Worm (Caenorhabditis elegans) whole organism, early embryonic: ENCODE results near the gene mrpl-36.

Experiments
- B0310.2 ChIP-seq: sonication (generic microtip); optimal IDR thresholded peaks from 2 replicates; lab custom pipeline; 2016; ENCODE audit warnings: mild to moderate bottlenecking, missing genetic modification characterization, missing compliant biosample characterization
- F13C5.2 ChIP-seq: sonication (generic microtip); optimal IDR thresholded peaks from 2 replicates; lab custom pipeline; 2017; ENCODE audit warnings: mild to moderate bottlenecking, missing genetic modification characterization, inconsistent platforms, missing compliant biosample characterization
- aly-1 ChIP-seq: sonication (generic microtip); optimal IDR thresholded peaks from 2 replicates; lab custom pipeline; 2016; ENCODE audit warnings: missing genetic modification characterization, missing compliant biosample characterization
- ama-1 ChIP-seq: fragments of 150-350 bp; optimal IDR thresholded peaks from 2 replicates; lab custom pipeline; 2014
- ceh-13 ChIP-seq: fragments of 200-800 bp; sonication (Bioruptor generic); optimal IDR thresholded peaks from 2 replicates; lab custom pipeline; 2018; ENCODE audit warnings: mild to moderate bottlenecking, missing genetic modification characterization, missing compliant biosample characterization
- ceh-36 ChIP-seq: sonication (generic microtip); optimal IDR thresholded peaks from 2 replicates; lab custom pipeline; 2016; ENCODE audit warnings: missing genetic modification characterization, inconsistent platforms, missing compliant biosample characterization
- ets-7 ChIP-seq: sonication (generic microtip); optimal IDR thresholded peaks from 2 replicates; lab custom pipeline; 2016; ENCODE audit warnings: missing genotype, missing genetic modification characterization, missing compliant biosample characterization
- flt-1 ChIP-seq: fragments of 200-800 bp; sonication (Bioruptor generic); IDR thresholded peaks from 2 replicates; pipeline ENCODE4 v1.3.6; 2022; ENCODE audit warnings: missing genetic modification characterization, missing compliant biosample characterization
- hmbx-1 ChIP-seq: sonication (generic microtip); optimal IDR thresholded peaks from 2 replicates; lab custom pipeline; 2016; ENCODE audit warnings: mild to moderate bottlenecking, missing genetic modification characterization, missing compliant biosample characterization
- hmg-4 ChIP-seq: fragments of 200-800 bp; sonication (Bioruptor generic); optimal IDR thresholded peaks from 2 replicates; lab custom pipeline; 2018; ENCODE audit warnings: mild to moderate bottlenecking, missing genetic modification characterization, missing compliant biosample characterization
- hnd-1 ChIP-seq: sonication (generic microtip); optimal IDR thresholded peaks from 2 replicates; lab custom pipeline; 2016; ENCODE audit warnings: missing genetic modification characterization, missing compliant biosample characterization
- pes-1 ChIP-seq: fragments of 200-800 bp; sonication (Bioruptor generic); IDR thresholded peaks from 2 replicates; pipeline ENCODE4 v1.3.6; 2022; ENCODE audit warnings: missing genetic modification reagents, missing genetic modification characterization, missing compliant biosample characterization
- scrt-1 ChIP-seq: fragments of 200-800 bp; sonication (Bioruptor generic); IDR thresholded peaks from 2 replicates; pipeline ENCODE4 v1.3.6; 2022; ENCODE audit warnings: missing genetic modification characterization, missing compliant biosample characterization
- sea-1 ChIP-seq: fragments of 200-800 bp; sonication (Bioruptor generic); conservative IDR thresholded peaks from 2 replicates; pipeline ENCODE4 v1.3.6; 2022; ENCODE audit warnings: missing genetic modification characterization, missing compliant biosample characterization
- tbx-11 ChIP-seq: fragments of 200-800 bp; sonication (Bioruptor generic); IDR thresholded peaks from 2 replicates; pipeline ENCODE4 v1.3.6; 2022; ENCODE audit warnings: missing genetic modification characterization, missing compliant biosample characterization
- tbx-37 ChIP-seq: fragments of 200-800 bp; sonication (Bioruptor generic); conservative IDR thresholded peaks from 2 replicates; pipeline ENCODE4 v1.3.6; 2022; ENCODE audit warnings: missing genetic modification reagents, missing genetic modification characterization, missing compliant biosample characterization
- tra-4 ChIP-seq: sonication (generic microtip); optimal IDR thresholded peaks from 2 replicates; lab custom pipeline; 2017; ENCODE audit warnings: missing genetic modification characterization, missing compliant biosample characterization

mrpl-36 gene

DNA sequence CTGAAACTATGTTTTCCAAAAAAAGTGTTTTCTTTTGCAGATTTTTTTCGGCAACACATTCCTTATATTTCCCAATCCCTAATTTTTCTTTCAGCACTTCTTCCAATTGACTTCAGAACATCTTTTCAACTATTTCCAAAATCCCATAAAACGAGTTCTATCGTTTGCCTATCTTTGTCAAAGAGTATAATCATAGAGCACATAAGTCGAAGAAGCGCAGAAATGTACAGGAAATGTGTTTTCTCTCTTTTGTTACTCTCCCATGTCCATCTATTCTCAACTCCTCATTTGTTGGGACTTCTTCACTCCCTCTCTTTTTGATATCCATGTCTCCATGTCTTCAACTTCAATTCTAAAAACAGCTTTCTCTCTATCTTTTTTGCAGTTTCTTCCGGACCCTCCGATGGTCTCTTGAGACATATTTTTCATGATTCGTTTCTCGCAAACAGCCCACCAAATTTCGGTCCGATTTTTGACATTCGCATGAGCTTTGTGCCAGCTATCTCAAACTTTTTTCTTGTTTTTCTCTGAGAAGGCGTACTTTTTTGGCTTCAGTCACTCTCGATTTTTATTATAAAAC, 12.4 kb upstream of the mrpl-36 start, which contains the start of gene twk-48:
twk-48 (plus strand) TSS at position 530 of the 580 bp plus-strand sequence.
- TF ChIP-seq hmbx-1, result no peak
- TF ChIP-seq B0310.2 (tag; lab: Kevin White, UChicago), result no peak
- TF ChIP-seq ceh-13, result no peak
- no peak for TF ChIP-seq flt-1 (GFP tag; lab: Robert Waterston, UW)
- no peak for TF ChIP-seq tbx-11 (GFP tag; lab: Robert Waterston, UW)
- TF ChIP-seq ceh-36, result no peak
- TF ChIP-seq scrt-1 (GFP tag; lab: Robert Waterston, UW), result no peak
- TF ChIP-seq hmg-4 (GFP tag; lab: Kevin White, UChicago), result no peak
- no peak for TF ChIP-seq hnd-1 (tag; lab: Kevin White, UChicago)
- no peak for TF ChIP-seq ama-1 (lab: Kevin White, UChicago)
- no peak for TF ChIP-seq pes-1 (GFP tag; lab: Robert Waterston, UW)
- no peak for TF ChIP-seq sea-1
- TF ChIP-seq ets-7 (tag; lab: Kevin White, UChicago), result no peak

DNA sequence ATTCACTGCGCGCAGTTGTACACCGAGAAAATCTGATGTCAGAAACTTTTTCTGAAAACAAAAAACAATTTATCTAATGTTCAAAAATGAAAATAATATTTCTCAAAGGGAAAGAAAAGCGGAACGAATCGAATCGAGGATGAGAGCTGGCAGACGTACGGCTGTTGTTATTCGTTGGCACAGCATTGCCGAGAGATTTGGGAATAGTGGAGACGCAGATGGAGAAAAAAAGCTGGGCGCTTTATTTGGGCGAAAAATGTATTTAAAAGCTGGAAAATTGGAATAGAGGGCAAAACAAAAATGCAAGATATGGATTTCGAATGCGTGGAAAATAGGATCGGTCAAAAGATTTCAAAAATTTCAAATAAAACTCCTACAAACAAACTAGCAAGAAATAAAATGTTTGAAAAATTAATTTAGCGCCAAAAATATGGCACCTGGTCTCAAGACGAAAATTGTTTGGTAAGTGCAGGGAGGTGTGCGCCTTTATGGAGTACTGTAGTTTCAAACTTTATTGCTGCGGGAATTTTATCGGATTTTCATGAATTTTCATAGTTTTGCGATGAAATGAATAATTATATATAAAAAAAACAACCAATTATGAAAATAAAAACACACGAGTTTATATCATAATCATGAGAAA, 11.3 kb upstream of the mrpl-36 start, which contains the start of gene gpdh-2:
gpdh-2 (minus strand) TSS at position 51 of the 643 bp plus-strand sequence.
- no peak for TF ChIP-seq hmbx-1

DNA sequence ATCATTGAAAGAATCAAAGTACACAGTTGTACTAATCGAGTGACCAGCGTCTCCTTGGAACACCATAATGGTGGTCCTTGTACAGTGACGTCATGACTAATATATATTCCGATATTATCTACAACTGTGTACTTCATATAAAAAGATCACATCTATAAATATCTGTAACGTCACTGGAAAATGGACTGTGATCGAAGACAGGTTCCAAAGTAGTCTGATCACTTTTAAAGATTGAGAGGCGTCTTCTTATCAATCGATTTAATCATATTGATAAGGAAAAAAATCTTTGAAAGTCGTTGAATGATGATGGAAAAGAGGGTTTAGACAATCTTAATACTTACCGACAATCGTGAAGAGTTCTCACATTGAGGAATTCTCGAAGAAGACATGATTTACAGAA, 10.1 kb upstream of the mrpl-36 start:
- TF ChIP-seq hmbx-1, result no peak
- no peak for TF ChIP-seq hmg-4 (GFP tag; lab: Kevin White, UChicago)
- no peak for TF ChIP-seq tra-4 (tag; lab: Kevin White, UChicago)
- no peak for TF ChIP-seq ets-7 (tag; lab: Kevin White, UChicago)
- TF ChIP-seq ama-1 (lab: Kevin White, UChicago), result no peak
- TF ChIP-seq ceh-13, result no peak
- no peak for TF ChIP-seq tbx-11 (GFP tag; lab: Robert Waterston, UW)
- TF ChIP-seq F13C5.2 (tag; lab: Kevin White, UChicago), result no peak
- TF ChIP-seq flt-1 (GFP tag; lab: Robert Waterston, UW), result no peak
- TF ChIP-seq aly-1 (tag; lab: Kevin White, UChicago), result no peak
- no peak for TF ChIP-seq tbx-37 (GFP tag; lab: Robert Waterston, UW)
- TF ChIP-seq ceh-36, result no peak
- TF ChIP-seq scrt-1 (GFP tag; lab: Robert Waterston, UW), result no peak
- no peak for TF ChIP-seq B0310.2 (tag; lab: Kevin White, UChicago)
- TF ChIP-seq hnd-1 (tag; lab: Kevin White, UChicago), result no peak
- no peak for TF ChIP-seq pes-1 (GFP tag; lab: Robert Waterston, UW)

DNA sequence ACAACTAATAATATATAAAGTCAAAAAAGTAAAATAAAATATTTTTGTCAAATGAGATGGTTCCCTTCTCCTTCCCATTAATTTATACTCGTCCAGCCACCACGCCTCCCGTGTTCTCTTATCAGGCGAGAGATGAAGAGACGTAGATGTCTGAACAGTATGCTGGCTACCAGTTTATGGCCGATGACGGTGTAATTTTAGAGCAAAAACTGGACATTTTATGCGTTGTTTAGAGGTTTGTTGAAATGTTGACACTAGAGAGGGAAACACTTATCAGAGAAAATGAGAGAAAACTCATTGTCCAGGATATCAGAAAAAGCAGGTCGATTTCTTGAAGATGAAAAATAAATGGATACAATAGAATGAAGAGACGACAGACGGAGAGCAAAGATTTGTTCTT, 9.2 kb upstream of the mrpl-36 start:
- no peak for TF ChIP-seq scrt-1 (GFP tag; lab: Robert Waterston, UW)
- no peak for TF ChIP-seq hmg-4 (GFP tag; lab: Kevin White, UChicago)
- no peak for TF ChIP-seq B0310.2 (tag; lab: Kevin White, UChicago)
- TF ChIP-seq ceh-36, result no peak
- no peak for TF ChIP-seq ama-1 (lab: Kevin White, UChicago)
- no peak for TF ChIP-seq hnd-1 (tag; lab: Kevin White, UChicago)
- TF ChIP-seq aly-1 (tag; lab: Kevin White, UChicago), result no peak
- no peak for TF ChIP-seq ets-7 (tag; lab: Kevin White, UChicago)
- TF ChIP-seq tra-4 (tag; lab: Kevin White, UChicago), result no peak
- TF ChIP-seq tbx-11 (GFP tag; lab: Robert Waterston, UW), result no peak
- no peak for TF ChIP-seq pes-1 (GFP tag; lab: Robert Waterston, UW)
- TF ChIP-seq ceh-13, result no peak
- no peak for TF ChIP-seq sea-1
- TF ChIP-seq tbx-37 (GFP tag; lab: Robert Waterston, UW), result no peak
- TF ChIP-seq flt-1 (GFP tag; lab: Robert Waterston, UW), result no peak
- no peak for TF ChIP-seq hmbx-1

DNA sequence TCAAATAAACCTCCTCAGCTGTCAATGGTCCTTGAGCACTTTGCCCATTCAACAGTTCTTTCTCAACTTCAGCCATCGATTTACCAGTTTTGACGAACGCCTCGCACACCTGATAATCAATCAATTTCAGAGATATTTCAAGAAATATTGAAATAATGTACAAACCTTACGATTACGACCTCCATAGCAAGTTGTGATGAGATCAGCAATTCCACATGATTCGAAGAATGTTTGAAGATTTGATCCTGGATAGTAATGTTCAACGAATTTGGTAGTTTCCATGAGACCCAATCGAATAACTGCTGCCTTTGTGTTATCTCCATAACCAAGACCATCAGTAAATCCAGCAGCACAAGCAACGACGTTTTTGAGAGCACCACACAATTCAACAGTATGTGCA, 7.0 kb upstream of the mrpl-36 start:
- no peak for TF ChIP-seq tbx-37 (GFP tag; lab: Robert Waterston, UW)
- no peak for TF ChIP-seq B0310.2 (tag; lab: Kevin White, UChicago)
- no peak for TF ChIP-seq hnd-1 (tag; lab: Kevin White, UChicago)
- no peak for TF ChIP-seq hmbx-1
- TF ChIP-seq ceh-36, result no peak
- no peak for TF ChIP-seq scrt-1 (GFP tag; lab: Robert Waterston, UW)
- TF ChIP-seq tbx-11 (GFP tag; lab: Robert Waterston, UW), result no peak
- no peak for TF ChIP-seq pes-1 (GFP tag; lab: Robert Waterston, UW)
- no peak for TF ChIP-seq tra-4 (tag; lab: Kevin White, UChicago)
- TF ChIP-seq ets-7 (tag; lab: Kevin White, UChicago), result no peak
- no peak for TF ChIP-seq flt-1 (GFP tag; lab: Robert Waterston, UW)

DNA sequence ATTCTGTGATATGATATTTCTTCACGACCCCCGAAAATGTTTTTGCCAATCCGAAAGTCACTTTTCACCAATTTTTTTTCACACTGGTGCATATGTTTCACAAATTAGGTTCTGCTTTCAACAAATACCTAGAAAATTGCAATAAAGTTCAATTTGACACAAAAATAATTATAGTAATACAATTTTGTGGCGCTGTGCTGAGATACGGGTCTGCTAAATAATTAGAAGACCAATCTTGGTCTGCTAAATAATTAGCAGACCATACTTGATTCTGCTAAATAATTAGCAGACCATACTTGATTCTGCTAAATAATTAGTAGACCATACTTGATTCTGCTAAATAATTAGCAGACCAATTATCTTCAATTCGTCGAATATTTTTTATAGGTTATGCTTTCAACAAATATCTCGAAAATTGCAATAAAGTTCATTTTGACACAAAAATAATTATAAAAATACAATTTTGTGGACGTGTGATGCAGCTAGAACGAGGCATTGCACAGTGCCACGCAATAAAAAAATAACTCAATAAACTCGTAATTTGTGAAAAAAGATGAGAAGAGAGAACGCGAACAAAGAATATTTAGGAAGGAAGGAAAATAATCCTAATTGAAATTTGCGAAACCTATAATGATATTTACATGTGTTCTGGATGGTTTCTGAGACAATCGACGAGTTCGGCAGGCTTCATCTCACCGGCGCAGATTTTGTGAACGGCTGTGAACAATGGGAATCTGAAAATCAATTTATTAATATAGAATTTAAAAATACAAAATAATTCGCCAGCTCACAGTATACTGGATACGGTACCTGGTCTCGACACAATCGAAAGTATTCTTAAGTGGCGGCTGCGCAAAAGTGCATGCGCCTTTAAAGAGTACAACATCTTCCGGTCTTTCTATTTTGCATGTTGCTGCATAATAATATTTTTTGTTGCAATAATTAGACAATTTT, 6.0 kb upstream of the mrpl-36 start:
- TF ChIP-seq hnd-1 (tag; lab: Kevin White, UChicago), result no peak
- TF ChIP-seq tbx-11 (GFP tag; lab: Robert Waterston, UW), result no peak
- peak; percentile 35 for TF ChIP-seq ama-1 (lab: Kevin White, UChicago)

DNA sequence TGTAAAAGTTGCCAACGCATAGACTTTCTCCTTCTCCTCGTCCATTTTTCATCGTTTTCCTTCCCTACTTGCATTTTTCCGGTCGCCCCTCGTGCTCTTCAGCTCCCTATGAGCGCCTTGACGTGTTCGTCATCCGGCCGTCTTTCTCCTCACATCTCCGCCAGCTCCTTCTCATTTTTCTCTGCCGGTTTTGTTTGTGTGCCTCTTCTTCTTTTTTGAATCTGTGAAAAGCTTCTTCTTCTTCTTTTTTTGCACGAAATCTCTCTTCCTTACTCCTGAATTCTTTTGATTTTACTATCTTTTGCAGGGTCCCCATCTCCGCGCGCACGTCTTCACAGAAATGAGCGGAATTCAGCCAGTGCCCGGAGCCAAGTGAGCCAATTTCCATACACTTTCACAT, 3.6 kb upstream of the mrpl-36 start, which contains the start of gene K11H3.3:
K11H3.3 (plus strand) TSS at position 308 of the 400 bp plus-strand sequence.
- TF ChIP-seq pes-1 (GFP tag; lab: Robert Waterston, UW) (no peak), tra-4 (tag; lab: Kevin White, UChicago) (no peak), tbx-37 (GFP tag; lab: Robert Waterston, UW) (no peak), B0310.2 (tag; lab: Kevin White, UChicago) (no peak), ceh-13 (no peak), hmbx-1 (no peak), hmg-4 (GFP tag; lab: Kevin White, UChicago) (no peak)
